Worm (Caenorhabditis elegans) whole organism, L4/young adult: Measurements from ENCODE around the gene timm-17B.1.

Experiments
- W03F9.2 ChIP-seq: fragments of 150-350 bp; optimal IDR thresholded peaks from 2 replicates; lab custom pipeline; 2014; ENCODE audit warnings: missing biosample characterization, missing genetic modification characterization
- dao-5 ChIP-seq: sonication (generic microtip); optimal IDR thresholded peaks from 2 replicates; lab custom pipeline; 2016; ENCODE audit warnings: missing genotype, missing genetic modification characterization, moderate library complexity, missing compliant biosample characterization
- him-1 ChIP-seq: sonication (generic microtip); optimal IDR thresholded peaks from 2 replicates; lab custom pipeline; 2016; ENCODE audit warnings: missing genotype, missing genetic modification reagents, missing genetic modification characterization, missing compliant biosample characterization

The timm-17B.1 gene

ce11 chrIV:4710459-4710858 lies 34.8 kb downstream of the timm-17B.1 start, which contains the start of gene cif-1:
cif-1 (minus strand) TSS chrIV:4710755.
- TF ChIP-seq W03F9.2 (tag; lab: Kevin White, UChicago) = no peak

ce11 chrIV:4705922-4706321 lies 39.4 kb downstream of the timm-17B.1 start:
- TF ChIP-seq dao-5 = no peak
- no peak for TF ChIP-seq him-1 (tag; lab: Kevin White, UChicago)
- no peak for TF ChIP-seq W03F9.2 (tag; lab: Kevin White, UChicago)

- no peak for TF ChIP-seq dao-5
- peak; percentile 41 for TF ChIP-seq W03F9.2 (tag; lab: Kevin White, UChicago)
Measured at ce11 chrIV:4705182-4705581, 40.1 kb downstream of the timm-17B.1 start.

- TF ChIP-seq dao-5 (no peak), W03F9.2 (tag; lab: Kevin White, UChicago) (no peak), him-1 (tag; lab: Kevin White, UChicago) (no peak)
Measured at ce11 chrIV:4703911-4704310, 41.4 kb downstream of the timm-17B.1 start, which contains the start of gene ogdh-1. ogdh-1 (minus strand) TSS chrIV:4704011.
